Worm (Caenorhabditis elegans): Measurements from ENCODE around the gene npp-26.
"Not testable (repeated sequence)": the region's sequence is repeated elsewhere in the genome, so short reads cannot be mapped to it uniquely, and the experiment has no call there.

DNA sequence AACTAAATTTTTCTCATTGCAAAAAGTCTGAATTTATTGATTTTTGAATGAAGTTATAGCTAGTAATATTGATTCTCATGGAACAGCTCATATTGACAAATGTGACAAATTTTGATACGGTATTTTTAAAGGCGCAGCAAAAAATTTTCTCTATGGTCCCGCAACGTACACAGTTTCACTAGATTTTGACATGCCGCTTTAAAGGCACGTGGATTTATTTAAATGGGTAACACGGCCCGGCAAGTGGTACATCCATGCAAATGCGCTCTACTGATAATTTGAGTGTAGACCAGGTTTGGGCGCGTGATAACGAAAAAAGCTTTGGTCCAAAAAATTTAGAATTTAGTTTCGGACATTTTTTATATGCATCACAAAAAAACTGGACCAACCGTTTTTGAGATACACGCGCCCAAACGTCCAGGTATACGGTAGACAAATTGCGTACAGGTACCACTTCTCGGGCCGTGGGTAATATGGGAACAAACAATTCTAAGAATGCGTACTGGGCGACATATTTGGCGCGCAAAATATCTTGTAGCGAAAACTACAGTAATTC lies 1.5 kb upstream of the npp-26 start:
- TF ChIP-seq unc-130 (GFP tag; optimal IDR thresholded peaks at IDR 0.05); lin-1 (GFP tag; IDR thresholded peaks at IDR 0.05); snpc-4 (tag; optimal IDR thresholded peaks at IDR 0.05); ztf-7 (tag; optimal IDR thresholded peaks at IDR 0.05); egl-27 (tag; optimal IDR thresholded peaks at IDR 0.05); nhr-77 (tag; optimal IDR thresholded peaks at IDR 0.05); lin-15B (tag; optimal IDR thresholded peaks at IDR 0.05); dmd-6 (GFP tag; IDR thresholded peaks at IDR 0.05); mdl-1 (tag; optimal IDR thresholded peaks at IDR 0.05); dpl-1 (GFP tag; optimal IDR thresholded peaks at IDR 0.05): not testable (repeated sequence)
